Fruit fly (Drosophila melanogaster): Measurements from ENCODE around the gene CG4619.

dm6 chr2L:9966983-9967737, 28.5 kb downstream of the CG4619 start, which contains the start of the genes Dref and RpL13:
- no peak for TF ChIP-seq CG8478 (optimal IDR thresholded peaks at IDR 0.05)
- TF ChIP-seq psq (optimal IDR thresholded peaks at IDR 0.05): no peak
- no peak for TF ChIP-seq pan (optimal IDR thresholded peaks at IDR 0.05)
- TF ChIP-seq Dll (optimal IDR thresholded peaks at IDR 0.05): no peak
- no peak for TF ChIP-seq EcR (GFP tag; optimal IDR thresholded peaks at IDR 0.05)
